Fruit fly (Drosophila melanogaster) whole organism, embryonic: ENCODE data around the gene ND-49L.

ENCODE experiments used
- Antp ChIP-seq: fragments of 200-800 bp; sonication (Bioruptor generic); optimal IDR thresholded peaks from 3 replicates; lab custom pipeline; 2016; ENCODE audit warnings: missing biosample characterization, missing genetic modification characterization
- Vsx1 ChIP-seq: fragments of 200-800 bp; sonication (Bioruptor generic); optimal IDR thresholded peaks from 2 replicates; lab custom pipeline; 2017; ENCODE audit warnings: missing biosample characterization, mild to moderate bottlenecking, missing genetic modification characterization, missing genetic modification reagents
- bcd ChIP-seq: fragments of 200-800 bp; sonication (Bioruptor generic); optimal IDR thresholded peaks from 2 replicates; lab custom pipeline; 2017; ENCODE audit warnings: missing biosample characterization, mild to moderate bottlenecking, missing genetic modification characterization
- tx ChIP-seq: fragments of 200-800 bp; sonication (Bioruptor generic); optimal IDR thresholded peaks from 2 replicates; lab custom pipeline; 2016; ENCODE audit warnings: missing biosample characterization, missing genetic modification characterization
- wdn ChIP-seq: fragments of 200-800 bp; sonication (Bioruptor generic); IDR thresholded peaks from 2 replicates; pipeline ENCODE4 v1.3.6; 2022; ENCODE audit warnings: missing biosample characterization, missing genetic modification characterization

DNA sequence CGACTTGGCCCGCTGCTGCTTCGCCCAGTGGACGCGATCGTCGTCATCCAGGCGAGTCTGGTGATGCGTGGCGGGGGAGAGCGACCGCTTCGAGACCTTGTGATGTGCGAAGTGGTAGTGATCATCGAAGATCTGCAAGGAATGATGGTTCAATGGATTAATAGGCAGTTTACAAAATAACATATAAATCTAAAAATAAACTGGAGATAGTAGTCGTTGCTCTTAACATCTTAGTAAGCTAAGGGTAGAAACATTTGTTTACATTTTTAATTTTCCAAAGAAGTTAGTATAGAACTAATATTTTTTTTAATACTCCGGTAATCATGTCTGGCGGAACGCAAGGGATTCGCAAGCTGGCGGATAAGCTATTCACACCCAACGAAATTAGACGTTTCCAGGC is at the start of gene ND-49L:
- TF ChIP-seq Antp (GFP tag; lab: Kevin White, UChicago) (no peak), bcd (no peak), tx (GFP tag; lab: Kevin White, UChicago) (no peak), wdn (no peak), Vsx1 (GFP tag; lab: Kevin White, UChicago) (no peak)
